Worm (Caenorhabditis elegans) whole organism, early embryonic: ENCODE data around the gene sdz-8.

Experiments used
- B0310.2 ChIP-seq: sonication (generic microtip); optimal IDR thresholded peaks from 2 replicates; lab custom pipeline; 2016; ENCODE audit warnings: mild to moderate bottlenecking, missing genetic modification characterization, missing compliant biosample characterization
- F13C5.2 ChIP-seq: sonication (generic microtip); optimal IDR thresholded peaks from 2 replicates; lab custom pipeline; 2017; ENCODE audit warnings: mild to moderate bottlenecking, missing genetic modification characterization, inconsistent platforms, missing compliant biosample characterization
- ama-1 ChIP-seq: fragments of 150-350 bp; optimal IDR thresholded peaks from 2 replicates; lab custom pipeline; 2014
- ceh-36 ChIP-seq: sonication (generic microtip); optimal IDR thresholded peaks from 2 replicates; lab custom pipeline; 2016; ENCODE audit warnings: missing genetic modification characterization, inconsistent platforms, missing compliant biosample characterization
- ets-7 ChIP-seq: sonication (generic microtip); optimal IDR thresholded peaks from 2 replicates; lab custom pipeline; 2016; ENCODE audit warnings: missing genotype, missing genetic modification characterization, missing compliant biosample characterization
- flt-1 ChIP-seq: fragments of 200-800 bp; sonication (Bioruptor generic); IDR thresholded peaks from 2 replicates; pipeline ENCODE4 v1.3.6; 2022; ENCODE audit warnings: missing genetic modification characterization, missing compliant biosample characterization
- hmbx-1 ChIP-seq: sonication (generic microtip); optimal IDR thresholded peaks from 2 replicates; lab custom pipeline; 2016; ENCODE audit warnings: mild to moderate bottlenecking, missing genetic modification characterization, missing compliant biosample characterization
- hnd-1 ChIP-seq: sonication (generic microtip); optimal IDR thresholded peaks from 2 replicates; lab custom pipeline; 2016; ENCODE audit warnings: missing genetic modification characterization, missing compliant biosample characterization
- sea-1 ChIP-seq: fragments of 200-800 bp; sonication (Bioruptor generic); conservative IDR thresholded peaks from 2 replicates; pipeline ENCODE4 v1.3.6; 2022; ENCODE audit warnings: missing genetic modification characterization, missing compliant biosample characterization
- tbx-11 ChIP-seq: fragments of 200-800 bp; sonication (Bioruptor generic); IDR thresholded peaks from 2 replicates; pipeline ENCODE4 v1.3.6; 2022; ENCODE audit warnings: missing genetic modification characterization, missing compliant biosample characterization
- tbx-37 ChIP-seq: fragments of 200-800 bp; sonication (Bioruptor generic); conservative IDR thresholded peaks from 2 replicates; pipeline ENCODE4 v1.3.6; 2022; ENCODE audit warnings: missing genetic modification reagents, missing genetic modification characterization, missing compliant biosample characterization
- tra-4 ChIP-seq: sonication (generic microtip); optimal IDR thresholded peaks from 2 replicates; lab custom pipeline; 2017; ENCODE audit warnings: missing genetic modification characterization, missing compliant biosample characterization

- TF ChIP-seq ama-1 = no peak
- no peak for TF ChIP-seq sea-1 (GFP tag; lab: Robert Waterston, UW)
- TF ChIP-seq ceh-36 (tag; lab: Kevin White, UChicago) = no peak
- no peak for TF ChIP-seq F13C5.2 (tag; lab: Kevin White, UChicago)
- no peak for TF ChIP-seq hmbx-1
- TF ChIP-seq ets-7 (tag; lab: Kevin White, UChicago) = no peak
- TF ChIP-seq B0310.2 (tag; lab: Kevin White, UChicago) = no peak
- no peak for TF ChIP-seq tbx-37 (GFP tag; lab: Robert Waterston, UW)
- no peak for TF ChIP-seq hnd-1 (tag; lab: Kevin White, UChicago)
- TF ChIP-seq flt-1 = no peak
- no peak for TF ChIP-seq tra-4 (tag; lab: Kevin White, UChicago)
- no peak for TF ChIP-seq tbx-11
Measured at ce11 chrV:11535504-11536062, 19.6 kb upstream of the sdz-8 start.
